Fruit fly (Drosophila melanogaster) whole organism, embryonic: ENCODE results near the gene ovm.

ENCODE experiments used
- B-H2 ChIP-seq: fragments of 200-800 bp; sonication (Bioruptor generic); optimal IDR thresholded peaks from 2 replicates; lab custom pipeline; 2018; ENCODE audit warnings: missing biosample characterization, mild to moderate bottlenecking, missing genetic modification characterization
- Bdp1 ChIP-seq: fragments of 200-800 bp; sonication (Bioruptor generic); optimal IDR thresholded peaks from 3 replicates; lab custom pipeline; 2016; ENCODE audit warnings: missing biosample characterization, missing genetic modification characterization
- CG10267 ChIP-seq: fragments of 200-800 bp; sonication (Bioruptor generic); optimal IDR thresholded peaks from 2 replicates; lab custom pipeline; 2018; ENCODE audit warnings: missing biosample characterization, mild to moderate bottlenecking, missing genetic modification characterization, moderate library complexity
- CG10321 ChIP-seq: fragments of 200-800 bp; sonication (Bioruptor generic); IDR thresholded peaks from 2 replicates; pipeline ENCODE4 v1.3.6; 2022; ENCODE audit warnings: missing biosample characterization, missing genetic modification characterization
- CG13123 ChIP-seq: fragments of 200-800 bp; sonication (Bioruptor generic); optimal IDR thresholded peaks from 2 replicates; lab custom pipeline; 2016; ENCODE audit warnings: missing biosample characterization, missing genetic modification characterization
- CG13894 ChIP-seq: fragments of 200-800 bp; sonication (Bioruptor generic); optimal IDR thresholded peaks from 3 replicates; lab custom pipeline; 2018; ENCODE audit warnings: missing biosample characterization, mild to moderate bottlenecking, missing genetic modification characterization, moderate library complexity
- CG14050 ChIP-seq: fragments of 200-800 bp; sonication (Bioruptor generic); IDR thresholded peaks from 3 replicates; pipeline ENCODE4 v1.3.6; 2022; ENCODE audit warnings: missing biosample characterization, missing genetic modification characterization
- CG14965 ChIP-seq: fragments of 200-800 bp; sonication (Bioruptor generic); optimal IDR thresholded peaks from 2 replicates; lab custom pipeline; 2016; ENCODE audit warnings: missing biosample characterization, missing genetic modification characterization, borderline replicate concordance
- CG15514 ChIP-seq: fragments of 200-800 bp; sonication (Bioruptor generic); optimal IDR thresholded peaks from 3 replicates; lab custom pipeline; 2017; ENCODE audit warnings: missing biosample characterization, missing genetic modification characterization, mild to moderate bottlenecking, moderate library complexity, missing genetic modification reagents
- CG18262 ChIP-seq: fragments of 200-800 bp; optimal IDR thresholded peaks from 3 replicates; lab custom pipeline; 2019; ENCODE audit warnings: missing biosample characterization, mild to moderate bottlenecking, missing genetic modification characterization, moderate library complexity
- CG18599 ChIP-seq: fragments of 200-800 bp; sonication (Bioruptor generic); optimal IDR thresholded peaks from 3 replicates; lab custom pipeline; 2017; ENCODE audit warnings: missing biosample characterization, missing genetic modification characterization, mild to moderate bottlenecking, moderate library complexity, missing genetic modification reagents
- CG30020 ChIP-seq: fragments of 200-800 bp; optimal IDR thresholded peaks from 2 replicates; lab custom pipeline; 2019; ENCODE audit warnings: missing biosample characterization, mild to moderate bottlenecking, missing genetic modification characterization, moderate library complexity
- CG32532 ChIP-seq: fragments of 200-800 bp; sonication (Bioruptor generic); IDR thresholded peaks from 2 replicates; pipeline ENCODE4 v1.3.6; 2022; ENCODE audit warnings: missing biosample characterization, missing genetic modification characterization
- CG3281 ChIP-seq: fragments of 200-800 bp; sonication (Bioruptor generic); optimal IDR thresholded peaks from 3 replicates; lab custom pipeline; 2017; ENCODE audit warnings: missing biosample characterization, mild to moderate bottlenecking, missing genetic modification characterization
- CG33557 ChIP-seq: fragments of 200-800 bp; sonication (Bioruptor generic); optimal IDR thresholded peaks from 2 replicates; lab custom pipeline; 2019; ENCODE audit warnings: missing biosample characterization, mild to moderate bottlenecking, missing genetic modification characterization, moderate library complexity
- CG34224 ChIP-seq: fragments of 200-800 bp; sonication (Bioruptor generic); IDR thresholded peaks from 3 replicates; pipeline ENCODE4 v1.3.6; 2022; ENCODE audit warnings: missing biosample characterization, missing genetic modification characterization; ENCODE audit not compliant: partially characterized antibody
- CG4820 ChIP-seq: fragments of 200-800 bp; sonication (Bioruptor generic); optimal IDR thresholded peaks from 3 replicates; lab custom pipeline; 2016; ENCODE audit warnings: missing biosample characterization, missing genetic modification characterization
- CG6654 ChIP-seq: fragments of 200-800 bp; sonication (Bioruptor generic); optimal IDR thresholded peaks from 2 replicates; lab custom pipeline; 2017; ENCODE audit warnings: missing biosample characterization, mild to moderate bottlenecking, missing genetic modification characterization
- CrebB ChIP-seq: fragments of 200-800 bp; sonication (Bioruptor generic); optimal IDR thresholded peaks from 3 replicates; lab custom pipeline; 2018; ENCODE audit warnings: missing biosample characterization, mild to moderate bottlenecking, missing genetic modification characterization
- Dbx ChIP-seq: fragments of 200-800 bp; sonication (Bioruptor generic); IDR thresholded peaks from 3 replicates; pipeline ENCODE4 v1.3.6; 2022; ENCODE audit warnings: missing biosample characterization, missing genetic modification characterization
- Dfd ChIP-seq, 2 experiments: fragments of >200 bp; optimal IDR thresholded peaks; 2 replicates each; lab custom pipeline; 2017; ENCODE audit warnings: missing biosample characterization in 2 of 2, missing genetic modification characterization in 2 of 2
- Dll ChIP-seq: fragments of 200-800 bp; sonication (Bioruptor generic); IDR thresholded peaks from 4 replicates; pipeline ENCODE4 v1.3.6; 2022; ENCODE audit warnings: missing biosample characterization, missing genetic modification characterization; ENCODE audit not compliant: partially characterized antibody
- Drgx ChIP-seq: fragments of 200-800 bp; sonication (Bioruptor generic); IDR thresholded peaks from 2 replicates; pipeline ENCODE4 v1.3.6; 2022; ENCODE audit warnings: missing biosample characterization, missing genetic modification characterization
- Gsc ChIP-seq: fragments of 200-800 bp; sonication (Bioruptor generic); IDR thresholded peaks from 2 replicates; pipeline ENCODE4 v1.3.6; 2022; ENCODE audit warnings: missing biosample characterization, missing genetic modification characterization
- HHEX ChIP-seq: fragments of 200-800 bp; sonication (Bioruptor generic); optimal IDR thresholded peaks from 3 replicates; lab custom pipeline; 2017; ENCODE audit warnings: missing biosample characterization, mild to moderate bottlenecking, missing genetic modification characterization, missing genetic modification reagents
- Hey ChIP-seq: fragments of 200-800 bp; sonication (Bioruptor generic); optimal IDR thresholded peaks from 3 replicates; lab custom pipeline; 2018; ENCODE audit warnings: missing biosample characterization, mild to moderate bottlenecking, missing genetic modification characterization
- Nf-YC ChIP-seq: fragments of 200-800 bp; optimal IDR thresholded peaks from 3 replicates; lab custom pipeline; 2019; ENCODE audit warnings: missing biosample characterization, mild to moderate bottlenecking, missing genetic modification characterization, moderate library complexity
- PHDP ChIP-seq: fragments of 200-800 bp; sonication (Bioruptor generic); optimal IDR thresholded peaks from 3 replicates; lab custom pipeline; 2018; ENCODE audit warnings: missing biosample characterization, mild to moderate bottlenecking, missing genetic modification characterization, moderate library complexity
- Rfx ChIP-seq: fragments of 200-800 bp; sonication (Bioruptor generic); IDR thresholded peaks from 2 replicates; pipeline ENCODE4 v1.3.6; 2022; ENCODE audit warnings: missing biosample characterization, missing genetic modification characterization
- YL-1 ChIP-seq: fragments of 200-800 bp; sonication (Bioruptor generic); optimal IDR thresholded peaks from 3 replicates; lab custom pipeline; 2017; ENCODE audit warnings: missing biosample characterization, mild to moderate bottlenecking, missing genetic modification characterization
- chif ChIP-seq, 2 experiments: fragments of 200-800 bp; sonication (Bioruptor generic); optimal IDR thresholded peaks; 3 replicates each; lab custom pipeline; 2016; ENCODE audit warnings: missing biosample characterization in 2 of 2, missing genetic modification characterization in 2 of 2
- chm ChIP-seq: fragments of 200-800 bp; sonication (Bioruptor generic); IDR thresholded peaks from 2 replicates; pipeline ENCODE4 v1.3.6; 2022; ENCODE audit warnings: missing biosample characterization, missing genetic modification characterization
- crp ChIP-seq, 2 experiments: fragments of 200-800 bp; sonication (Bioruptor generic); optimal IDR thresholded peaks; 2 replicates in 1 of 2; 3 replicates in 1 of 2; lab custom pipeline; 2017; ENCODE audit warnings: missing biosample characterization in 2 of 2, missing genetic modification characterization in 2 of 2, mild to moderate bottlenecking in 1 of 2, moderate library complexity in 1 of 2
- emc ChIP-seq: fragments of 200-800 bp; sonication (Bioruptor generic); optimal IDR thresholded peaks from 2 replicates; lab custom pipeline; 2016; ENCODE audit warnings: missing biosample characterization, missing genetic modification characterization
- en ChIP-seq: fragments of 200-800 bp; sonication (Bioruptor generic); optimal IDR thresholded peaks from 2 replicates; lab custom pipeline; 2016; ENCODE audit warnings: missing biosample characterization, missing genetic modification characterization
- grau ChIP-seq: fragments of 200-800 bp; optimal IDR thresholded peaks from 3 replicates; lab custom pipeline; 2019; ENCODE audit warnings: missing biosample characterization, mild to moderate bottlenecking, missing genetic modification characterization, moderate library complexity
- jumu ChIP-seq: fragments of 200-800 bp; sonication (Bioruptor generic); optimal IDR thresholded peaks from 3 replicates; lab custom pipeline; 2016; ENCODE audit warnings: missing biosample characterization, missing genetic modification characterization
- knrl ChIP-seq: fragments of 200-800 bp; sonication (Bioruptor generic); IDR thresholded peaks from 3 replicates; pipeline ENCODE4 v1.3.6; 2022; ENCODE audit warnings: missing biosample characterization, missing genetic modification characterization; ENCODE audit not compliant: partially characterized antibody
- lab ChIP-seq: fragments of 200-800 bp; sonication (Bioruptor generic); optimal IDR thresholded peaks from 3 replicates; lab custom pipeline; 2017; ENCODE audit warnings: missing biosample characterization, missing genetic modification characterization, mild to moderate bottlenecking, moderate library complexity, missing genetic modification reagents
- lilli ChIP-seq: fragments of 200-800 bp; sonication (Bioruptor generic); optimal IDR thresholded peaks from 3 replicates; lab custom pipeline; 2016; ENCODE audit warnings: missing biosample characterization, missing genetic modification characterization
- pnt ChIP-seq: fragments of 200-800 bp; sonication (Bioruptor generic); optimal IDR thresholded peaks from 3 replicates; lab custom pipeline; 2016; ENCODE audit warnings: missing biosample characterization, missing genetic modification characterization
- salm ChIP-seq: fragments of 200-800 bp; sonication (Bioruptor generic); optimal IDR thresholded peaks from 2 replicates; lab custom pipeline; 2018; ENCODE audit warnings: missing biosample characterization, mild to moderate bottlenecking, missing genetic modification characterization
- slp2 ChIP-seq: fragments of 200-800 bp; sonication (Bioruptor generic); optimal IDR thresholded peaks from 2 replicates; lab custom pipeline; 2016; ENCODE audit warnings: missing biosample characterization, missing genetic modification characterization
- sug ChIP-seq: fragments of 200-800 bp; optimal IDR thresholded peaks from 2 replicates; lab custom pipeline; 2019; ENCODE audit warnings: missing biosample characterization, mild to moderate bottlenecking, missing genetic modification characterization, moderate library complexity
- vfl ChIP-seq: fragments of 200-800 bp; sonication (Bioruptor generic); optimal IDR thresholded peaks from 2 replicates; lab custom pipeline; 2016; ENCODE audit warnings: missing biosample characterization, missing genetic modification characterization
- yki ChIP-seq: fragments of >200 bp; optimal IDR thresholded peaks from 3 replicates; lab custom pipeline; 2018
- z ChIP-seq: fragments of 200-800 bp; sonication (Bioruptor generic); IDR thresholded peaks from 3 replicates; pipeline ENCODE4 v1.3.6; 2022; ENCODE audit warnings: missing biosample characterization, missing genetic modification characterization

ovm gene

DNA sequence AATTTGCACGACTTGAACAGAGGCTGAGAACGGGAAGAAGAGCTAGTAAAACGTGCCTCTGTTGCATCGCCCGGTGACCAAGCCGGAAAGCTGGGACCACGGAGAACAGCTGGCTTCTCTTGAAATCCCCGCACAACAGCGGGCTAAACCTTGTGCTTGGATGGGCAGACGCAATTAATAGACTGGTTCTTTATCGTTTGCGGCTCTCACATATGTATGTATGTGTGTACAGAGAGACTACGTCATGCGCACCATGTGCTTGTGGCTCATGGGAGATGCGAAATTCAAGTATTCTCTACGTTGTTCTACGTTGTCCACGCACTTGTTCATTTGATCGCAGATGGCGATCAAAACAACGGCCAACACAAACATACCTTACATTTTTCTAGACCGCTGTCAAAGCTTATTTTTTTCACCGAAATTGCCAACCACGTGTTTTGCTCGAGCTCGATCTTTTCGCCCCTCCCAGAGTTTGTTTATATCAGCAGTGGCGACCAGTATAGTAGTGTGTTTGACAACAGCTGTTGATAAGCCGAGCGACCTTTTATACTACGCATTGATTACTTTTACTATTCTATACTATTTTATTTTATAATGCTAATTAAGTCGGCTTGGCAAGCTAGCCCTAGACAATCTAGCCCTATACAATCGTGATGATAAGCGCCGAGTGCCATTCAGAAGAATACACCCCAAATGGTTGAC lies 31.5 kb downstream of the ovm start (continued):
- TF ChIP-seq CG6654 (GFP tag; lab: Kevin White, UChicago) (no peak), CG10321 (GFP tag; lab: Robert Waterston, UW) (no peak), B-H2 (GFP tag; lab: Kevin White, UChicago) (no peak), lab (GFP tag; lab: Kevin White, UChicago) (peak; percentile 41), CG33557 (no peak), CG4820 (GFP tag; lab: Kevin White, UChicago) (no peak), jumu (no peak), slp2 (no peak), pnt (no peak), CG13123 (no peak), HHEX (GFP tag; lab: Kevin White, UChicago) (no peak), CG15514 (GFP tag; lab: Kevin White, UChicago) (peak; percentile 82), z (GFP tag; lab: Robert Waterston, UW) (no peak), sug (peak; percentile 88), en (GFP tag; lab: Kevin White, UChicago) (no peak), CG14050 (GFP tag; lab: Robert Waterston, UW) (no peak), CG14965 (GFP tag; lab: Kevin White, UChicago) (no peak), YL-1 (GFP tag; lab: Kevin White, UChicago) (peak; percentile 10), vfl (GFP tag; lab: Kevin White, UChicago) (no peak)

DNA sequence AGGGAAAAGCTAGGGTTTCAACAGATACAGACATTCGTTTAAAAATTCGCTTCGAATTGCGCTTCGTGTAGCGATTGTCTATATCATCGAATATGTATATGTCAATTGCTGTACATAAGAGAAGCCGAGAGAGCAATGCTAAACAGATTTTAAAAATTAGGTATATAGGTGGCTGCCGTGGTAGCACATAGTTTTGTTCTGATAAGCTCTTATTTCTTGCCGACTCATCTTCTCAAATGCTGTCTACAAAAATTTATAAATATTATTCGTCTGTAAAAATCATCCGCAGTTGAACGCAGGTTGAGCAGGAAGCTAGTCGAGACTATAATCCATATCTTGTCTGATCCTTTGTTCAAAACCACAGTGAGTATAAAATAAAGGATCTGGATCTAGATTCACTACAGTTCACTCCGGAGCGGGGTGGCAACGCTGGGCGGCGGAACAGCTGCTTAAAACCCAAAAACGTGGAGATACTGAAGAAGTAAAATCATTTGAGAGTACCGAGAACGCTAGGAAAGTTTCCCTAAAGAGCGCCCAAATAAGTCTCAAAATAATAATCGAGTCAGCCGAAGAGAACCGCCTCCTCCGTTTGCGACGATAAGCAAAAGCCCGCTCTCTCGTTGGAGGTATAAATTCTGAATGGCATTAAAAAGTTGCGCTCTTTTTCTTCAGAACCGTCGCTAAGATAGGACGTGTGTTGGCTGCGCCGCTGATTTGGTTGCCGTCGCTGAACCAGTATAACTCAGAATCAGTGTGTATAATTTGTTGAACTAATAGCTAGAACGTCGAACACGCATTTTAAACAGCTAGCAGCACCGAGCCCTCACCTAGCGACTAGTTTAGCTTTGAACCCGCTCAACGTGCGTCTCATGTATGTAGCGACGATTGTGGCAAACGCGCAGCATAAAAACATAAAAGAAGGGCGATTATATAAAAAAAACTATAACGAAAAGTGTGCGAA lies 33.0 kb downstream of the ovm start:
- peak; percentile 34 for TF ChIP-seq yki
- peak; percentile 25 for TF ChIP-seq CrebB (tag; lab: Kevin White, UChicago)
- TF ChIP-seq PHDP (tag; lab: Kevin White, UChicago) = peak; percentile 7
- TF ChIP-seq CG32532 = peak; percentile 46; the same call in 1 of the 2 replicates
- TF ChIP-seq grau (tag; lab: Kevin White, UChicago) = peak; percentile 35
- TF ChIP-seq crp (GFP tag; optimal IDR thresholded peaks at IDR 0.05; lab: Kevin White, UChicago) = peak; percentile 48 to 92
- no peak for TF ChIP-seq Hey (tag; lab: Kevin White, UChicago)
- peak; percentile 40 for TF ChIP-seq Nf-YC (tag; lab: Kevin White, UChicago)
- TF ChIP-seq knrl (GFP tag; lab: Robert Waterston, UW) = 0 out of 3 replicates have a peak, but pooled peaks have one; percentile 21
- TF ChIP-seq Gsc (GFP tag; lab: Robert Waterston, UW) = no peak
- TF ChIP-seq salm = peak; percentile 8
- peak; percentile 38 for TF ChIP-seq CG3281 (GFP tag; lab: Kevin White, UChicago)
- peak; percentile 5; the same call in 1 of the 2 replicates for TF ChIP-seq Drgx (GFP tag; lab: Robert Waterston, UW)
- TF ChIP-seq emc (GFP tag; lab: Kevin White, UChicago) = no peak
- no peak for TF ChIP-seq Dfd (GFP tag; optimal IDR thresholded peaks at IDR 0.05; lab: Kevin White, UChicago)
- peak; percentile 54 for TF ChIP-seq CG18599 (GFP tag; lab: Kevin White, UChicago)
- peak; percentile 29 for TF ChIP-seq lilli (GFP tag; lab: Kevin White, UChicago)
- TF ChIP-seq CG18262 (tag; lab: Kevin White, UChicago) = peak; percentile 16
- TF ChIP-seq chm (GFP tag; lab: Robert Waterston, UW) = peak; percentile 61; the same call in 1 of the 2 replicates
- TF ChIP-seq Bdp1 = no peak
- peak; percentile 53; the same call in 3 of the 4 replicates for TF ChIP-seq Dll (GFP tag; lab: Robert Waterston, UW)
- no peak for TF ChIP-seq CG10267
- TF ChIP-seq Rfx = peak; percentile 44; the same call in 1 of the 2 replicates
- peak; percentile 70 for TF ChIP-seq CG34224 (GFP tag; lab: Robert Waterston, UW)
- peak; percentile 80 for TF ChIP-seq CG13894 (tag; lab: Kevin White, UChicago)
- TF ChIP-seq Dbx (GFP tag; lab: Robert Waterston, UW) = peak; percentile 65; the same call in 2 of the 3 replicates
- no peak for TF ChIP-seq chif (GFP tag; optimal IDR thresholded peaks at IDR 0.05; lab: Kevin White, UChicago)
- peak; percentile 16 for TF ChIP-seq CG30020 (tag; lab: Kevin White, UChicago)
